Fruit fly (Drosophila melanogaster): ENCODE measurements around the gene CG9396.

Gene CG9396

DNA sequence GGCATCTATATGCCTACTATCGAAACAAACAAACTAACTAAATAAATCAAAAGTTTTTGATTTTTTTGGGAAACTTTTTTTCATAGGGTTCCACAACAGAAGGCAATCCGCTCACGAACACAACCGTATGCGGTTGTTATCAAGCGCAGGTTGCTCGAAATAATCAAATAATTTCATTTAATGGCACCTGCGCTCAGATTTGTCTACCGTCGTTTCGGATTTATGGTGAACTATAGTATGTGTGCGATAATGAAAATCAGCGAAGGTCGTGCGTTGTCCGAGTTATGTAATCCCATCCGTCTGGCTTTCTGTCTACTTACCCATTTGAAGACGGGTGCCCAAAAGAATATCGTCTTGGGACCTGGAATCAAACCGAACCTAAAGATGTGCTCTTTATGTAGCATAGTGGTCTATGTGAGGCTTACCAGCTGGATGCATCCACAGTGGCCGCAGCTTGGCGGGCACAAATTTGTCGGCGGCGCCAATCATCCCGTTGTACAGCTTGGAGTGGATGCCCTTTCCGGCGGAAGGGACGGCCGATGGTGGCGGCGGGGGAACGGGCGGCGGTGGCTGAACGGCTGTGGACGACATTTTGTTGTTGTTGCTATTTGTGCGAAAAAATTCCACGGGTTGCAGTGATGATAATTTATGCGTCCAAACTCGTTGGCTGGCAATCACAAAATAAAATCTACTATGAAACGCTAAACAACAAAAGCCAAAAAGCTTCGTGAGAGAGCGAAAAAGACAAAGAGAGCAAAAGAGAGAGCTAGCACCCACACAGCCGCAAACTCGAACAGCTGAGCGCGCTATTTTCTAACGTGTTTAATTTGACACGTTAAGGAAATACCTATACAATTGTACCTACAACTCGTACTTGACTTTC, 1.7 kb upstream of the CG9396 start (continued):
- TF ChIP-seq CG1024 (GFP tag; IDR thresholded peaks at IDR 0.05) (no peak), grau (tag; optimal IDR thresholded peaks at IDR 0.05) (no peak), CG7357 (GFP tag; IDR thresholded peaks at IDR 0.05) (no peak), dan (GFP tag; IDR thresholded peaks at IDR 0.05) (no peak), CG11085 (GFP tag; IDR thresholded peaks at IDR 0.05) (0 out of 2 replicates have a peak, but pooled peaks have one; percentile 15), CG18476 (GFP tag; optimal IDR thresholded peaks at IDR 0.05) (no peak), slou (GFP tag; optimal IDR thresholded peaks at IDR 0.05) (no peak), Hmr (GFP tag; optimal IDR thresholded peaks at IDR 0.05) (no peak), ems (GFP tag; optimal IDR thresholded peaks at IDR 0.05) (no peak), kni (GFP tag; optimal IDR thresholded peaks at IDR 0.05) (no peak), crol (GFP tag; IDR thresholded peaks at IDR 0.05) (peak; percentile 86), bowl (GFP tag; IDR thresholded peaks at IDR 0.05) (peak; percentile 45; the same call in 1 of the 2 replicates), repo (GFP tag; optimal IDR thresholded peaks at IDR 0.05) (no peak), pan (optimal IDR thresholded peaks at IDR 0.05) (no peak), pan (GFP tag; optimal IDR thresholded peaks at IDR 0.05 in 1 of 2, IDR thresholded peaks at IDR 0.05 in 1 of 2) (no peak), ap (GFP tag; IDR thresholded peaks at IDR 0.05) (no peak), CG10147 (GFP tag; optimal IDR thresholded peaks at IDR 0.05) (no peak), dysf (GFP tag; IDR thresholded peaks at IDR 0.05) (no peak), CG6854 (GFP tag; optimal IDR thresholded peaks at IDR 0.05) (no peak), Doc3 (GFP tag; IDR thresholded peaks at IDR 0.05; ENCODE audit: partially characterized antibody) (no peak), CG8388 (GFP tag; optimal IDR thresholded peaks at IDR 0.05) (no peak), CG8765 (GFP tag; IDR thresholded peaks at IDR 0.05) (no peak), CG14014 (GFP tag; IDR thresholded peaks at IDR 0.05) (0 out of 2 replicates have a peak, but pooled peaks have one; percentile 27), CG10274 (GFP tag; optimal IDR thresholded peaks at IDR 0.05) (no peak), Oaz (GFP tag; IDR thresholded peaks at IDR 0.05) (no peak), CG17186 (GFP tag; optimal IDR thresholded peaks at IDR 0.05) (no peak), gfzf (GFP tag; optimal IDR thresholded peaks at IDR 0.05) (no peak), CG12744 (GFP tag; optimal IDR thresholded peaks at IDR 0.05) (no peak), CG2129 (GFP tag; IDR thresholded peaks at IDR 0.05; ENCODE audit: partially characterized antibody) (no peak), CG18011 (GFP tag; optimal IDR thresholded peaks at IDR 0.05) (no peak), Drgx (GFP tag; IDR thresholded peaks at IDR 0.05) (no peak), croc (GFP tag; conservative IDR thresholded peaks at IDR 0.05) (no peak), crc (GFP tag; optimal IDR thresholded peaks at IDR 0.05) (no peak), bcd (GFP tag; optimal IDR thresholded peaks at IDR 0.05) (no peak), CG4328 (GFP tag; optimal IDR thresholded peaks at IDR 0.05) (no peak), CG10366 (GFP tag; IDR thresholded peaks at IDR 0.05) (no peak), chm (GFP tag; IDR thresholded peaks at IDR 0.05) (no peak), ac (GFP tag; optimal IDR thresholded peaks at IDR 0.05) (no peak), CG4617 (GFP tag; optimal IDR thresholded peaks at IDR 0.05; ENCODE audit: borderline replicate concordance) (no peak), Sox100B (GFP tag; optimal IDR thresholded peaks at IDR 0.05) (no peak), lab (GFP tag; optimal IDR thresholded peaks at IDR 0.05) (peak; percentile 53), CG10431 (GFP tag; optimal IDR thresholded peaks at IDR 0.05) (no peak), Gsc (GFP tag; IDR thresholded peaks at IDR 0.05) (no peak), CG3838 (GFP tag; optimal IDR thresholded peaks at IDR 0.05) (no peak), sna (GFP tag; IDR thresholded peaks at IDR 0.05; ENCODE audit: partially characterized antibody) (no peak), CG14965 (GFP tag; optimal IDR thresholded peaks at IDR 0.05; ENCODE audit: borderline replicate concordance) (no peak), hkb (optimal IDR thresholded peaks at IDR 0.05) (no peak), hkb (GFP tag; IDR thresholded peaks at IDR 0.05) (no peak), nmo (GFP tag; optimal IDR thresholded peaks at IDR 0.05) (no peak), insv (GFP tag; optimal IDR thresholded peaks at IDR 0.05) (no peak)

All from whole organism, embryonic.